Fruit fly (Drosophila melanogaster) whole organism, embryonic: ENCODE measurements around the gene CG12516.

ENCODE experiments used
- B-H1 ChIP-seq: fragments of 200-800 bp; sonication (Bioruptor generic); IDR thresholded peaks from 3 replicates; pipeline ENCODE4 v1.3.6; 2022; ENCODE audit warnings: missing biosample characterization, missing genetic modification characterization
- B-H2 ChIP-seq: fragments of 200-800 bp; sonication (Bioruptor generic); optimal IDR thresholded peaks from 2 replicates; lab custom pipeline; 2018; ENCODE audit warnings: missing biosample characterization, mild to moderate bottlenecking, missing genetic modification characterization
- CG1024 ChIP-seq: fragments of 200-800 bp; sonication (Bioruptor generic); IDR thresholded peaks from 2 replicates; pipeline ENCODE4 v1.3.6; 2022; ENCODE audit warnings: missing biosample characterization, missing genetic modification characterization
- CG10267 ChIP-seq: fragments of 200-800 bp; sonication (Bioruptor generic); optimal IDR thresholded peaks from 2 replicates; lab custom pipeline; 2018; ENCODE audit warnings: missing biosample characterization, mild to moderate bottlenecking, missing genetic modification characterization, moderate library complexity
- CG15601 ChIP-seq: fragments of 200-800 bp; sonication (Bioruptor generic); optimal IDR thresholded peaks from 3 replicates; lab custom pipeline; 2019; ENCODE audit warnings: missing biosample characterization, mild to moderate bottlenecking, missing genetic modification characterization, moderate library complexity
- CG1602 ChIP-seq: fragments of 200-800 bp; sonication (Bioruptor generic); optimal IDR thresholded peaks from 3 replicates; lab custom pipeline; 2016; ENCODE audit warnings: missing biosample characterization, missing genetic modification characterization
- CG1792 ChIP-seq: fragments of 200-800 bp; sonication (Bioruptor generic); optimal IDR thresholded peaks from 2 replicates; lab custom pipeline; 2016; ENCODE audit warnings: missing biosample characterization, missing genetic modification characterization
- CG1832 ChIP-seq: fragments of 200-800 bp; sonication (Bioruptor generic); optimal IDR thresholded peaks from 2 replicates; lab custom pipeline; 2017; ENCODE audit warnings: missing biosample characterization, mild to moderate bottlenecking, missing genetic modification characterization, inconsistent platforms
- CG2889 ChIP-seq: fragments of 200-800 bp; sonication (Bioruptor generic); IDR thresholded peaks from 3 replicates; pipeline ENCODE4 v1.3.6; 2022; ENCODE audit warnings: missing biosample characterization, missing genetic modification characterization
- CG31441 ChIP-seq: fragments of 200-800 bp; sonication (Bioruptor generic); IDR thresholded peaks from 2 replicates; pipeline ENCODE4 v1.3.6; 2022; ENCODE audit warnings: missing biosample characterization, missing genetic modification characterization
- CG3838 ChIP-seq: fragments of 200-800 bp; sonication (Bioruptor generic); optimal IDR thresholded peaks from 3 replicates; lab custom pipeline; 2016; ENCODE audit warnings: missing biosample characterization, missing genetic modification characterization
- CG4360 ChIP-seq: fragments of 200-800 bp; sonication (Bioruptor generic); IDR thresholded peaks from 2 replicates; pipeline ENCODE4 v1.3.6; 2022; ENCODE audit warnings: missing biosample characterization, missing genetic modification characterization
- CG4404 ChIP-seq: fragments of 200-800 bp; sonication (Bioruptor generic); IDR thresholded peaks from 2 replicates; pipeline ENCODE4 v1.3.6; 2022; ENCODE audit warnings: missing biosample characterization, missing genetic modification characterization
- CG5245 ChIP-seq: fragments of 200-800 bp; sonication (Bioruptor generic); optimal IDR thresholded peaks from 3 replicates; lab custom pipeline; 2016; ENCODE audit warnings: missing biosample characterization, missing genetic modification characterization
- CG6272 ChIP-seq: fragments of 200-800 bp; sonication (Bioruptor generic); IDR thresholded peaks from 2 replicates; pipeline ENCODE4 v1.3.6; 2022; ENCODE audit warnings: missing biosample characterization, missing genetic modification characterization
- CG6689 ChIP-seq: fragments of 200-800 bp; sonication (Bioruptor generic); IDR thresholded peaks from 2 replicates; pipeline ENCODE4 v1.3.6; 2022; ENCODE audit warnings: missing biosample characterization, missing genetic modification characterization
- CG6765 ChIP-seq: fragments of 200-800 bp; sonication (Bioruptor generic); optimal IDR thresholded peaks from 3 replicates; lab custom pipeline; 2017; ENCODE audit warnings: missing biosample characterization, mild to moderate bottlenecking, missing genetic modification characterization
- CG7271 ChIP-seq: fragments of 200-800 bp; sonication (Bioruptor generic); optimal IDR thresholded peaks from 2 replicates; lab custom pipeline; 2018; ENCODE audit warnings: missing biosample characterization, mild to moderate bottlenecking, missing genetic modification characterization, moderate library complexity
- CG7372 ChIP-seq: fragments of 200-800 bp; sonication (Bioruptor generic); IDR thresholded peaks from 2 replicates; pipeline ENCODE4 v1.3.6; 2022; ENCODE audit warnings: missing biosample characterization, missing genetic modification characterization
- Dek ChIP-seq: fragments of 200-800 bp; sonication (Bioruptor generic); optimal IDR thresholded peaks from 3 replicates; lab custom pipeline; 2019; ENCODE audit warnings: missing biosample characterization, mild to moderate bottlenecking, missing genetic modification characterization, moderate library complexity
- Dip3 ChIP-seq: fragments of 200-800 bp; sonication (Bioruptor generic); optimal IDR thresholded peaks from 3 replicates; lab custom pipeline; 2016; ENCODE audit warnings: missing biosample characterization, missing genetic modification characterization
- Dll ChIP-seq: fragments of 200-800 bp; sonication (Bioruptor generic); IDR thresholded peaks from 4 replicates; pipeline ENCODE4 v1.3.6; 2022; ENCODE audit warnings: missing biosample characterization, missing genetic modification characterization; ENCODE audit not compliant: partially characterized antibody
- Drgx ChIP-seq: fragments of 200-800 bp; sonication (Bioruptor generic); IDR thresholded peaks from 2 replicates; pipeline ENCODE4 v1.3.6; 2022; ENCODE audit warnings: missing biosample characterization, missing genetic modification characterization
- E2f1 ChIP-seq: fragments of 200-800 bp; sonication (Bioruptor generic); IDR thresholded peaks from 2 replicates; pipeline ENCODE4 v1.3.6; 2022; ENCODE audit warnings: missing biosample characterization, missing genetic modification characterization
- E2f2 ChIP-seq: fragments of 200-800 bp; sonication (Bioruptor generic); IDR thresholded peaks from 2 replicates; pipeline ENCODE4 v1.3.6; 2022; ENCODE audit warnings: missing biosample characterization, missing genetic modification characterization
- H15 ChIP-seq: fragments of 200-800 bp; sonication (Bioruptor generic); IDR thresholded peaks from 3 replicates; pipeline ENCODE4 v1.3.6; 2022; ENCODE audit warnings: missing biosample characterization, missing genetic modification characterization
- Hsf ChIP-seq: fragments of 200-800 bp; sonication (Bioruptor generic); optimal IDR thresholded peaks from 3 replicates; lab custom pipeline; 2016; ENCODE audit warnings: missing biosample characterization, missing genetic modification characterization
- Nf-YA ChIP-seq: fragments of 200-800 bp; sonication (Bioruptor generic); IDR thresholded peaks from 2 replicates; pipeline ENCODE4 v1.3.6; 2022; ENCODE audit warnings: missing biosample characterization, missing genetic modification characterization
- Pdp1 ChIP-seq, 2 experiments: fragments of 200-800 bp; sonication (Bioruptor generic); optimal IDR thresholded peaks; 3 replicates each; lab custom pipeline; 2016; ENCODE audit warnings: missing biosample characterization in 2 of 2, missing genetic modification characterization in 2 of 2, mild to moderate bottlenecking in 1 of 2, moderate library complexity in 1 of 2
- Tbp ChIP-seq: fragments of >200 bp; optimal IDR thresholded peaks from 2 replicates; lab custom pipeline; 2018; ENCODE audit warnings: missing biosample characterization, missing genetic modification characterization
- chm ChIP-seq: fragments of 200-800 bp; sonication (Bioruptor generic); IDR thresholded peaks from 2 replicates; pipeline ENCODE4 v1.3.6; 2022; ENCODE audit warnings: missing biosample characterization, missing genetic modification characterization
- crp ChIP-seq, 2 experiments: fragments of 200-800 bp; sonication (Bioruptor generic); optimal IDR thresholded peaks; 2 replicates in 1 of 2; 3 replicates in 1 of 2; lab custom pipeline; 2017; ENCODE audit warnings: missing biosample characterization in 2 of 2, missing genetic modification characterization in 2 of 2, mild to moderate bottlenecking in 1 of 2, moderate library complexity in 1 of 2
- da ChIP-seq: fragments of 200-800 bp; sonication (Bioruptor generic); optimal IDR thresholded peaks from 2 replicates; lab custom pipeline; 2016; ENCODE audit warnings: missing biosample characterization, missing genetic modification characterization
- dan ChIP-seq: fragments of 200-800 bp; sonication (Bioruptor generic); IDR thresholded peaks from 2 replicates; pipeline ENCODE4 v1.3.6; 2022; ENCODE audit warnings: missing biosample characterization, missing genetic modification characterization
- dysf ChIP-seq: fragments of 200-800 bp; sonication (Bioruptor generic); IDR thresholded peaks from 3 replicates; pipeline ENCODE4 v1.3.6; 2022; ENCODE audit warnings: missing biosample characterization, missing genetic modification characterization
- jing ChIP-seq: fragments of 200-800 bp; sonication (Bioruptor generic); optimal IDR thresholded peaks from 2 replicates; lab custom pipeline; 2018; ENCODE audit warnings: missing biosample characterization, mild to moderate bottlenecking, missing genetic modification characterization
- jumu ChIP-seq: fragments of 200-800 bp; sonication (Bioruptor generic); optimal IDR thresholded peaks from 3 replicates; lab custom pipeline; 2016; ENCODE audit warnings: missing biosample characterization, missing genetic modification characterization
- ken ChIP-seq: fragments of 200-800 bp; sonication (Bioruptor generic); IDR thresholded peaks from 3 replicates; pipeline ENCODE4 v1.3.6; 2022; ENCODE audit warnings: missing biosample characterization, missing genetic modification characterization
- prd ChIP-seq, 3 experiments: fragments of >200 bp in 2 of 3; fragments of 200-800 bp in 1 of 3; sonication (Bioruptor generic) in 1 of 3; optimal IDR thresholded peaks in 2 of 3; IDR thresholded peaks in 1 of 3; 2 replicates in 2 of 3; 3 replicates in 1 of 3; pipeline versions ENCODE4 v1.3.6 to Lab custom; 2017 to 2022; ENCODE audit warnings: missing biosample characterization in 1 of 3, missing genetic modification characterization in 1 of 3
- salm ChIP-seq: fragments of 200-800 bp; sonication (Bioruptor generic); optimal IDR thresholded peaks from 2 replicates; lab custom pipeline; 2018; ENCODE audit warnings: missing biosample characterization, mild to moderate bottlenecking, missing genetic modification characterization
- sc ChIP-seq, 3 experiments: fragments of >200 bp in 2 of 3; fragments of 200-800 bp in 1 of 3; sonication (Bioruptor generic) in 1 of 3; optimal IDR thresholded peaks; 2 replicates in 2 of 3; 3 replicates in 1 of 3; lab custom pipeline; 2017; ENCODE audit warnings: mild to moderate bottlenecking in 1 of 3, missing biosample characterization in 1 of 3, missing genetic modification characterization in 1 of 3, missing genetic modification reagents in 1 of 3
- sd ChIP-seq: fragments of 200-800 bp; sonication (Bioruptor generic); optimal IDR thresholded peaks from 3 replicates; lab custom pipeline; 2018; ENCODE audit warnings: missing biosample characterization, mild to moderate bottlenecking, missing genetic modification characterization, moderate library complexity
- sens-2 ChIP-seq: fragments of 200-800 bp; sonication (Bioruptor generic); IDR thresholded peaks from 2 replicates; pipeline ENCODE4 v1.3.6; 2022; ENCODE audit warnings: missing biosample characterization, missing genetic modification characterization
- sim ChIP-seq: fragments of 200-800 bp; sonication (Bioruptor generic); IDR thresholded peaks from 2 replicates; pipeline ENCODE4 v1.3.6; 2022; ENCODE audit warnings: missing biosample characterization, missing genetic modification characterization
- slou ChIP-seq: fragments of 200-800 bp; sonication (Bioruptor generic); optimal IDR thresholded peaks from 3 replicates; lab custom pipeline; 2016; ENCODE audit warnings: missing biosample characterization, missing genetic modification characterization
- so ChIP-seq: fragments of 200-800 bp; sonication (Bioruptor generic); IDR thresholded peaks from 3 replicates; pipeline ENCODE4 v1.3.6; 2022; ENCODE audit warnings: missing biosample characterization, missing genetic modification characterization
- ssp ChIP-seq: fragments of 200-800 bp; sonication (Bioruptor generic); IDR thresholded peaks from 2 replicates; pipeline ENCODE4 v1.3.6; 2022; ENCODE audit warnings: missing biosample characterization, missing genetic modification characterization
- wek ChIP-seq: fragments of 200-800 bp; sonication (Bioruptor generic); optimal IDR thresholded peaks from 3 replicates; lab custom pipeline; 2018; ENCODE audit warnings: missing biosample characterization, mild to moderate bottlenecking, missing genetic modification characterization, moderate library complexity
- zen2 ChIP-seq: fragments of 200-800 bp; sonication (Bioruptor generic); IDR thresholded peaks from 3 replicates; pipeline ENCODE4 v1.3.6; 2022; ENCODE audit warnings: missing biosample characterization, missing genetic modification characterization; ENCODE audit not compliant: partially characterized antibody

CG12516 gene

DNA sequence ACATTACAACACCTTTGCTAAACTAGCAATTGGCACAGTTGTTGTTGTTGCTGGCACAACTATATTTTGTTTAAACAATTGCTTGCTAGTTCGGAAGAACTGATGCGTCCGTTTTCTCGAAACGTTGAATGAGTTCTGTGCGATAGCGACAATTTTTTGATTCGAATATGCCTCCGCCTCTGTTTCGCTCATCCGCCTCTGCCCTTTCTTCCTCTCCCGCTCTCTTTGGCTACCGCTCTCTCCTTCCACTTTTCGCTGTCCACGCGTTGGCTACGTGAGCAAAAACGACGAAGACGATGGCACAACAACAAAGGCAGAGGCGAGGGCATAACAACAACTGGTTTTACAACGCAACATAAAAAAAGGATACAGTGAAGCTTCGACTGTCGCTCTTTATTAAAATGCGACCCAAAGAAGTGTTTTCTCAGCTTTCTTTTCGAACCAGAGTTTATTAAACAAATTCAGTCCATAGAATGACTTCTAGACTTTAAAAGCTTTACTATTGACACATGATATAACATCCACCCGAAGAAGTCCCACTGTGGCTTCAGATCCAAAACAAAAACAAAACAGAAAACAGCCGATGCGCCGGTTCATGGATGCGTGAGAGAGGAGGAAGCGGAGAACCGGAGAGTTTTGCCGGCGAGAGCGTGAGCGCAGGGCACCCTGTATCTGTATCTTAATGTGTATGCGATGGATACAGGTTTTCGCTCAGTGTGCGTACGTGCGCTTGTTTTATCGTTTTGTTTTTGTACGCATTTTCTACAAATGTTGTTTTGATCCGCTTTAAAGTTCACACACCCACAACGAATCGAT is 22.0 kb upstream of the CG12516 start (continued):
- no peak for TF ChIP-seq E2f2 (GFP tag; lab: Robert Waterston, UW)
- TF ChIP-seq wek: peak; percentile 94
- peak; percentile 99 for TF ChIP-seq CG6765
- TF ChIP-seq Nf-YA (GFP tag; lab: Robert Waterston, UW): no peak
- no peak for TF ChIP-seq sim (GFP tag; lab: Robert Waterston, UW)
- TF ChIP-seq dysf: no peak
- TF ChIP-seq zen2 (GFP tag; lab: Robert Waterston, UW): no peak
- TF ChIP-seq B-H2: peak; percentile 99
- no peak for TF ChIP-seq so (GFP tag; lab: Robert Waterston, UW)
- TF ChIP-seq sens-2 (GFP tag; lab: Robert Waterston, UW): no peak
- TF ChIP-seq CG1602: peak; percentile 99
- TF ChIP-seq H15 (GFP tag; lab: Robert Waterston, UW): no peak
- no peak for TF ChIP-seq Tbp (GFP tag; lab: Kevin White, UChicago)
- TF ChIP-seq Dip3 (GFP tag; lab: Kevin White, UChicago): peak; percentile 99
- TF ChIP-seq ken (GFP tag; lab: Robert Waterston, UW): no peak
- peak; percentile 98 for TF ChIP-seq CG15601 (tag; lab: Kevin White, UChicago)
- peak; percentile 99 for TF ChIP-seq CG5245 (GFP tag; lab: Kevin White, UChicago)
- TF ChIP-seq CG1792 (GFP tag; lab: Kevin White, UChicago): peak; percentile 99
- TF ChIP-seq Drgx (GFP tag; lab: Robert Waterston, UW): no peak
- peak; percentile 97 for TF ChIP-seq CG6272 (GFP tag; lab: Robert Waterston, UW)
- no peak for TF ChIP-seq Dll (GFP tag; lab: Robert Waterston, UW)
- TF ChIP-seq CG3838 (GFP tag; lab: Kevin White, UChicago): peak; percentile 99
- peak; percentile 98 for TF ChIP-seq slou
- TF ChIP-seq CG7271 (tag; lab: Kevin White, UChicago): peak; percentile 96
- TF ChIP-seq jing (GFP tag; lab: Kevin White, UChicago): peak; percentile 98
- peak; percentile 19 to 79 for TF ChIP-seq crp (GFP tag; optimal IDR thresholded peaks at IDR 0.05; lab: Kevin White, UChicago)
- TF ChIP-seq B-H1: no peak
- peak; percentile 96 for TF ChIP-seq sd (tag; lab: Kevin White, UChicago)
- TF ChIP-seq salm (tag; lab: Kevin White, UChicago): peak; percentile 98
- no peak for TF ChIP-seq E2f1 (GFP tag; lab: Robert Waterston, UW)
- TF ChIP-seq CG4404 (GFP tag; lab: Robert Waterston, UW): no peak
- TF ChIP-seq CG1024 (GFP tag; lab: Robert Waterston, UW): no peak
- TF ChIP-seq dan: no peak
- TF ChIP-seq CG2889 (GFP tag; lab: Robert Waterston, UW): no peak
- TF ChIP-seq Dek (tag; lab: Kevin White, UChicago): peak; percentile 99
- TF ChIP-seq CG7372 (GFP tag; lab: Robert Waterston, UW): no peak
- TF ChIP-seq CG31441 (GFP tag; lab: Robert Waterston, UW): no peak
- peak; percentile 100 for TF ChIP-seq jumu (GFP tag; lab: Kevin White, UChicago)
- TF ChIP-seq ssp (GFP tag; lab: Robert Waterston, UW): no peak
- TF ChIP-seq CG4360 (GFP tag; lab: Robert Waterston, UW): no peak
- TF ChIP-seq prd (optimal IDR thresholded peaks at IDR 0.05; lab: Kevin White, UChicago): no peak
- no peak for TF ChIP-seq prd (GFP tag; IDR thresholded peaks at IDR 0.05; lab: Robert Waterston, UW)
- TF ChIP-seq chm (GFP tag; lab: Robert Waterston, UW): no peak
- TF ChIP-seq Pdp1 (GFP tag; optimal IDR thresholded peaks at IDR 0.05; lab: Kevin White, UChicago): peak; percentile 100
- TF ChIP-seq da (GFP tag; lab: Kevin White, UChicago): peak; percentile 99
- TF ChIP-seq CG6689 (GFP tag; lab: Robert Waterston, UW): no peak
- peak; percentile 20 for TF ChIP-seq CG1832
- no peak for TF ChIP-seq sc (optimal IDR thresholded peaks at IDR 0.05; lab: Kevin White, UChicago)
- peak; percentile 98 for TF ChIP-seq sc (GFP tag; optimal IDR thresholded peaks at IDR 0.05; lab: Kevin White, UChicago)
- peak; percentile 97 for TF ChIP-seq CG10267
- TF ChIP-seq Hsf (GFP tag; lab: Kevin White, UChicago): peak; percentile 100
